Fruit fly (Drosophila melanogaster): ENCODE results near the gene Npc2d.

The Npc2d gene

dm6 chr3R:10032951-10033720 is 22.7 kb downstream of the Npc2d start (continued):
- TF ChIP-seq gsb (GFP tag; IDR thresholded peaks at IDR 0.05) (no peak), chinmo (GFP tag; IDR thresholded peaks at IDR 0.05; ENCODE audit: partially characterized antibody) (0 out of 4 replicates have a peak, but pooled peaks have one; percentile 56), ab (GFP tag; optimal IDR thresholded peaks at IDR 0.05) (no peak), zfh2 (GFP tag; optimal IDR thresholded peaks at IDR 0.05) (no peak), CHES-1-like (GFP tag; optimal IDR thresholded peaks at IDR 0.05) (no peak), schlank (tag; optimal IDR thresholded peaks at IDR 0.05) (no peak), gem (tag; optimal IDR thresholded peaks at IDR 0.05) (peak; percentile 35), Aef1 (GFP tag; IDR thresholded peaks at IDR 0.05) (no peak), Six4 (GFP tag; optimal IDR thresholded peaks at IDR 0.05) (no peak), CG18011 (GFP tag; optimal IDR thresholded peaks at IDR 0.05) (no peak)

- TF ChIP-seq Atf6 (GFP tag; IDR thresholded peaks at IDR 0.05) (peak; percentile 28; the same call in 1 of the 2 replicates), kah (GFP tag; optimal IDR thresholded peaks at IDR 0.05) (no peak)
These were observed 24.4 kb downstream of the Npc2d start for dm6 chr3R:10031480-10031879.

- TF ChIP-seq Hr3 (GFP tag; optimal IDR thresholded peaks at IDR 0.05) = no peak
- no peak for TF ChIP-seq zfh2 (GFP tag; optimal IDR thresholded peaks at IDR 0.05)
- TF ChIP-seq hb (GFP tag; IDR thresholded peaks at IDR 0.05; ENCODE audit: partially characterized antibody) = no peak
- TF ChIP-seq Drgx (GFP tag; IDR thresholded peaks at IDR 0.05) = peak; percentile 36; the same call in 1 of the 2 replicates
- no peak for TF ChIP-seq CG3163 (GFP tag; optimal IDR thresholded peaks at IDR 0.05)
- TF ChIP-seq ftz-f1 (GFP tag; optimal IDR thresholded peaks at IDR 0.05) = no peak
These were observed 27.5 kb downstream of the Npc2d start for dm6 chr3R:10028378-10028777.

- TF ChIP-seq ro (GFP tag; IDR thresholded peaks at IDR 0.05) (no peak), sens (GFP tag) (peak; percentile 65), CG4854 (GFP tag; optimal IDR thresholded peaks at IDR 0.05) (no peak)
These were observed 30.8 kb downstream of the Npc2d start, which contains the start of gene CG31407 for dm6 chr3R:10025050-10025449. Gene CG31407, minus strand, starts transcription at chr3R:10025150.

- TF ChIP-seq Antp (GFP tag; optimal IDR thresholded peaks at IDR 0.05) (peak; percentile 32), pnt (GFP tag; optimal IDR thresholded peaks at IDR 0.05) (peak; percentile 5), her (GFP tag; optimal IDR thresholded peaks at IDR 0.05) (peak; percentile 54), exex (tag; optimal IDR thresholded peaks at IDR 0.05) (peak; percentile 3), CG30403 (GFP tag; optimal IDR thresholded peaks at IDR 0.05) (peak; percentile 12), tna (GFP tag; IDR thresholded peaks at IDR 0.05; ENCODE audit: partially characterized antibody) (no peak), Atf6 (GFP tag; IDR thresholded peaks at IDR 0.05) (peak; percentile 53; the same call in 1 of the 2 replicates), CG15696 (tag; optimal IDR thresholded peaks at IDR 0.05) (no peak), CG18476 (GFP tag; optimal IDR thresholded peaks at IDR 0.05) (no peak), CG6765 (GFP tag; optimal IDR thresholded peaks at IDR 0.05) (peak; percentile 55), Myb (GFP tag; optimal IDR thresholded peaks at IDR 0.05) (peak; percentile 23), Aef1 (GFP tag; IDR thresholded peaks at IDR 0.05) (0 out of 3 replicates have a peak, but pooled peaks have one; percentile 19), prd (optimal IDR thresholded peaks at IDR 0.05) (no peak), prd (GFP tag; IDR thresholded peaks at IDR 0.05) (0 out of 3 replicates have a peak, but pooled peaks have one; percentile 16), aop (GFP tag; IDR thresholded peaks at IDR 0.05) (no peak), CG9817 (tag; optimal IDR thresholded peaks at IDR 0.05) (peak; percentile 21), CG13624 (GFP tag; optimal IDR thresholded peaks at IDR 0.05) (peak; percentile 36), lmd (GFP tag; IDR thresholded peaks at IDR 0.05) (peak; percentile 46; the same call in 1 of the 2 replicates), CG17328 (GFP tag; IDR thresholded peaks at IDR 0.05) (peak; percentile 29; the same call in 1 of the 2 replicates), zfh2 (GFP tag; optimal IDR thresholded peaks at IDR 0.05) (peak; percentile 31), HHEX (GFP tag; optimal IDR thresholded peaks at IDR 0.05) (peak; percentile 50), unc-4 (GFP tag; IDR thresholded peaks at IDR 0.05; ENCODE audit: partially characterized antibody) (no peak), NFAT (GFP tag; IDR thresholded peaks at IDR 0.05) (peak; percentile 54), B-H1 (GFP tag; IDR thresholded peaks at IDR 0.05) (peak; percentile 30; the same call in 1 of the 3 replicates)
These were observed 31.7 kb downstream of the Npc2d start for dm6 chr3R:10024032-10024712.
